Worm (Caenorhabditis elegans) whole organism, mixed stage, embryonic: ENCODE measurements around the gene ani-3.

Experiments
- bed-3 ChIP-seq: fragments of 200-800 bp; sonication (Bioruptor generic); optimal IDR thresholded peaks from 3 replicates; lab custom pipeline; 2018; ENCODE audit warnings: mild to moderate bottlenecking, missing genetic modification characterization, moderate library complexity, missing compliant biosample characterization
- blmp-1 ChIP-seq: fragments of 150-350 bp; optimal IDR thresholded peaks from 2 replicates; lab custom pipeline; 2014; ENCODE audit warnings: missing biosample characterization, missing genetic modification characterization
- ceh-39 ChIP-seq: fragments of 150-350 bp; optimal IDR thresholded peaks from 2 replicates; lab custom pipeline; 2014; ENCODE audit warnings: missing biosample characterization, missing genetic modification characterization
- elt-3 ChIP-seq: fragments of 150-350 bp; optimal IDR thresholded peaks from 2 replicates; lab custom pipeline; 2014; ENCODE audit warnings: missing biosample characterization, missing genetic modification characterization
- hlh-1 ChIP-seq: fragments of 150-350 bp; optimal IDR thresholded peaks from 2 replicates; lab custom pipeline; 2014; ENCODE audit warnings: missing biosample characterization, missing genetic modification reagents, missing genetic modification characterization
- lin-13 ChIP-seq: fragments of 150-350 bp; optimal IDR thresholded peaks from 2 replicates; lab custom pipeline; 2014; ENCODE audit warnings: missing biosample characterization, missing genetic modification characterization
- mab-5 ChIP-seq: fragments of 150-350 bp; optimal IDR thresholded peaks from 2 replicates; lab custom pipeline; 2014; ENCODE audit warnings: missing biosample characterization, missing genetic modification characterization
- nhr-2 ChIP-seq: fragments of 150-350 bp; optimal IDR thresholded peaks from 2 replicates; lab custom pipeline; 2014; ENCODE audit warnings: missing biosample characterization, missing genetic modification characterization
- pha-4 ChIP-seq: fragments of 150-350 bp; optimal IDR thresholded peaks from 2 replicates; lab custom pipeline; 2018; ENCODE audit warnings: missing biosample characterization, missing genetic modification reagents, missing genetic modification characterization
- snpc-4 ChIP-seq: fragments of 150-350 bp; optimal IDR thresholded peaks from 2 replicates; lab custom pipeline; 2014; ENCODE audit warnings: missing biosample characterization, missing genetic modification characterization
- unc-39 ChIP-seq: fragments of 150-350 bp; optimal IDR thresholded peaks from 2 replicates; lab custom pipeline; 2014; ENCODE audit warnings: missing biosample characterization, missing genetic modification characterization
- ztf-11 ChIP-seq: fragments of 150-350 bp; optimal IDR thresholded peaks from 2 replicates; lab custom pipeline; 2014; ENCODE audit warnings: missing biosample characterization, missing genetic modification characterization

- TF ChIP-seq ceh-39 (tag; lab: Kevin White, UChicago) (no peak), elt-3 (tag; lab: Kevin White, UChicago) (no peak), mab-5 (no peak), ztf-11 (no peak), pha-4 (tag; lab: Kevin White, UChicago) (no peak), lin-13 (tag; lab: Kevin White, UChicago) (no peak), nhr-2 (no peak), hlh-1 (tag; lab: Kevin White, UChicago) (no peak), snpc-4 (no peak), unc-39 (tag; lab: Kevin White, UChicago) (no peak), bed-3 (GFP tag; lab: Kevin White, UChicago) (no peak), blmp-1 (tag; lab: Kevin White, UChicago) (no peak)
Measured at ce11 chrV:19747144-19747543, 49.6 kb downstream of the ani-3 start.
